Worm (Caenorhabditis elegans) whole organism, late embryonic: ENCODE measurements around the gene hmg-1.1.

ENCODE experiments used
- C08G9.2 ChIP-seq: sonication (generic microtip); optimal IDR thresholded peaks from 2 replicates; lab custom pipeline; 2016; ENCODE audit warnings: mild to moderate bottlenecking, missing genetic modification characterization, moderate library complexity, missing compliant biosample characterization
- C38D4.7 ChIP-seq: fragments of 200-800 bp; sonication (Bioruptor generic); optimal IDR thresholded peaks from 2 replicates; lab custom pipeline; 2018; ENCODE audit warnings: mild to moderate bottlenecking, missing genetic modification characterization, moderate library complexity, missing compliant biosample characterization
- F13H6.1 ChIP-seq: sonication (generic microtip); optimal IDR thresholded peaks from 2 replicates; lab custom pipeline; 2016; ENCODE audit warnings: missing genetic modification characterization, missing compliant biosample characterization
- K09A11.1 ChIP-seq: sonication (generic microtip); optimal IDR thresholded peaks from 2 replicates; lab custom pipeline; 2017; ENCODE audit warnings: antibody characterized with exemption, mild to moderate bottlenecking, missing genetic modification characterization, missing compliant biosample characterization; ENCODE audit not compliant: insufficient read depth
- T23F11.4 ChIP-seq: fragments of 200-800 bp; sonication (Bioruptor generic); optimal IDR thresholded peaks from 2 replicates; lab custom pipeline; 2018; ENCODE audit warnings: mild to moderate bottlenecking, missing genetic modification characterization, missing compliant biosample characterization
- Y22D7AL.16 ChIP-seq: sonication (generic microtip); optimal IDR thresholded peaks from 2 replicates; lab custom pipeline; 2016; ENCODE audit warnings: missing genetic modification characterization, missing compliant biosample characterization
- ceh-19 ChIP-seq: fragments of 200-800 bp; sonication (Bioruptor generic); optimal IDR thresholded peaks from 2 replicates; lab custom pipeline; 2018; ENCODE audit warnings: mild to moderate bottlenecking, missing genetic modification characterization, missing compliant biosample characterization
- ceh-2 ChIP-seq: sonication (generic microtip); optimal IDR thresholded peaks from 2 replicates; lab custom pipeline; 2016; ENCODE audit warnings: missing genotype, missing genetic modification characterization, missing compliant biosample characterization
- ceh-31 ChIP-seq: sonication (generic microtip); optimal IDR thresholded peaks from 2 replicates; lab custom pipeline; 2016; ENCODE audit warnings: missing genetic modification characterization, missing compliant biosample characterization
- ceh-45 ChIP-seq: fragments of 200-800 bp; sonication (Bioruptor generic); IDR thresholded peaks from 2 replicates; pipeline ENCODE4 v1.3.6; 2022; ENCODE audit warnings: missing genetic modification reagents, missing genetic modification characterization, missing compliant biosample characterization
- ceh-48 ChIP-seq: sonication (generic microtip); optimal IDR thresholded peaks from 2 replicates; lab custom pipeline; 2016; ENCODE audit warnings: missing genetic modification characterization, inconsistent platforms, missing compliant biosample characterization
- ceh-6 ChIP-seq: fragments of 200-800 bp; sonication (Bioruptor generic); optimal IDR thresholded peaks from 2 replicates; lab custom pipeline; 2018; ENCODE audit warnings: mild to moderate bottlenecking, missing genetic modification characterization, missing compliant biosample characterization
- ceh-9 ChIP-seq: sonication (generic microtip); optimal IDR thresholded peaks from 2 replicates; lab custom pipeline; 2016; ENCODE audit warnings: mild to moderate bottlenecking, missing genetic modification characterization, inconsistent platforms, missing compliant biosample characterization
- dve-1 ChIP-seq: sonication (generic microtip); optimal IDR thresholded peaks from 2 replicates; lab custom pipeline; 2017; ENCODE audit warnings: antibody characterized with exemption, mild to moderate bottlenecking, missing genetic modification characterization, missing compliant biosample characterization
- elt-4 ChIP-seq: sonication (generic microtip); optimal IDR thresholded peaks from 2 replicates; lab custom pipeline; 2016; ENCODE audit warnings: missing genetic modification characterization, missing compliant biosample characterization
- ets-4 ChIP-seq: sonication (generic microtip); optimal IDR thresholded peaks from 2 replicates; lab custom pipeline; 2016; ENCODE audit warnings: missing genetic modification characterization, missing compliant biosample characterization
- fax-1 ChIP-seq: sonication (generic microtip); optimal IDR thresholded peaks from 2 replicates; lab custom pipeline; 2016; ENCODE audit warnings: missing genotype, missing genetic modification characterization, missing compliant biosample characterization
- fkh-10 ChIP-seq: fragments of 150-350 bp; optimal IDR thresholded peaks from 2 replicates; lab custom pipeline; 2014; ENCODE audit warnings: missing biosample characterization, missing genetic modification reagents, missing genetic modification characterization
- fkh-6 ChIP-seq: sonication (generic microtip); optimal IDR thresholded peaks from 2 replicates; lab custom pipeline; 2016; ENCODE audit warnings: missing genetic modification characterization, missing compliant biosample characterization
- gmeb-2 ChIP-seq: sonication (generic microtip); optimal IDR thresholded peaks from 2 replicates; lab custom pipeline; 2016; ENCODE audit warnings: missing genetic modification characterization, inconsistent platforms, missing compliant biosample characterization
- hlh-15 ChIP-seq: sonication (generic microtip); optimal IDR thresholded peaks from 2 replicates; lab custom pipeline; 2016; ENCODE audit warnings: missing genetic modification characterization, missing compliant biosample characterization
- hlh-30 ChIP-seq: sonication (generic microtip); optimal IDR thresholded peaks from 2 replicates; lab custom pipeline; 2017; ENCODE audit warnings: antibody characterized with exemption, missing genetic modification characterization, missing compliant biosample characterization; ENCODE audit not compliant: insufficient read depth
- madf-2 ChIP-seq: sonication (generic microtip); optimal IDR thresholded peaks from 2 replicates; lab custom pipeline; 2017; ENCODE audit warnings: missing genetic modification characterization, missing compliant biosample characterization
- pag-3 ChIP-seq: sonication (generic microtip); optimal IDR thresholded peaks from 2 replicates; lab custom pipeline; 2016; ENCODE audit warnings: missing compliant biosample characterization, missing genetic modification characterization, borderline replicate concordance
- pha-2 ChIP-seq: sonication (generic microtip); optimal IDR thresholded peaks from 2 replicates; lab custom pipeline; 2017; ENCODE audit warnings: mild to moderate bottlenecking, missing genetic modification characterization, missing compliant biosample characterization
- pqm-1 ChIP-seq: sonication (generic microtip); optimal IDR thresholded peaks from 2 replicates; lab custom pipeline; 2016; ENCODE audit warnings: missing genetic modification characterization, missing compliant biosample characterization
- pros-1 ChIP-seq: fragments of 150-350 bp; optimal IDR thresholded peaks from 2 replicates; lab custom pipeline; 2014; ENCODE audit warnings: missing biosample characterization, missing genetic modification reagents, missing genetic modification characterization
- ref-2 ChIP-seq: sonication (generic microtip); optimal IDR thresholded peaks from 2 replicates; lab custom pipeline; 2016; ENCODE audit warnings: missing genetic modification characterization, missing compliant biosample characterization
- rnt-1 ChIP-seq: sonication (generic microtip); optimal IDR thresholded peaks from 2 replicates; lab custom pipeline; 2016; ENCODE audit warnings: missing genetic modification characterization, missing compliant biosample characterization
- sdc-2 ChIP-seq: sonication (generic microtip); optimal IDR thresholded peaks from 2 replicates; lab custom pipeline; 2016; ENCODE audit warnings: missing genotype, missing genetic modification characterization, missing compliant biosample characterization
- sox-4 ChIP-seq: sonication (generic microtip); optimal IDR thresholded peaks from 2 replicates; lab custom pipeline; 2017; ENCODE audit warnings: mild to moderate bottlenecking, missing genetic modification characterization, inconsistent platforms, missing compliant biosample characterization
- tbx-2 ChIP-seq: sonication (generic microtip); optimal IDR thresholded peaks from 2 replicates; lab custom pipeline; 2016; ENCODE audit warnings: missing genetic modification characterization, missing compliant biosample characterization
- tbx-7 ChIP-seq: sonication (generic microtip); optimal IDR thresholded peaks from 2 replicates; lab custom pipeline; 2016; ENCODE audit warnings: missing genotype, missing genetic modification characterization, missing compliant biosample characterization
- unc-42 ChIP-seq: sonication (generic microtip); optimal IDR thresholded peaks from 2 replicates; lab custom pipeline; 2016; ENCODE audit warnings: missing genotype, missing genetic modification characterization, missing compliant biosample characterization
- zip-5 ChIP-seq: sonication (generic microtip); optimal IDR thresholded peaks from 2 replicates; lab custom pipeline; 2016; ENCODE audit warnings: missing genetic modification characterization, missing compliant biosample characterization

The hmg-1.1 gene

ce11 chrII:14230075-14230474 is 20.4 kb upstream of the hmg-1.1 start:
- TF ChIP-seq ceh-31 (tag; lab: Kevin White, UChicago), result no peak
- no peak for TF ChIP-seq T23F11.4 (GFP tag; lab: Kevin White, UChicago)
- TF ChIP-seq gmeb-2 (tag; lab: Kevin White, UChicago), result no peak
- no peak for TF ChIP-seq dve-1
- no peak for TF ChIP-seq C38D4.7 (GFP tag; lab: Kevin White, UChicago)
- no peak for TF ChIP-seq fkh-10 (GFP tag; lab: Kevin White, UChicago)
- no peak for TF ChIP-seq sdc-2
- TF ChIP-seq unc-42, result no peak
- no peak for TF ChIP-seq zip-5 (tag; lab: Kevin White, UChicago)
- TF ChIP-seq C08G9.2 (tag; lab: Kevin White, UChicago), result no peak
- no peak for TF ChIP-seq sox-4
- no peak for TF ChIP-seq fax-1 (tag; lab: Kevin White, UChicago)
- TF ChIP-seq pqm-1 (tag; lab: Kevin White, UChicago), result no peak
- TF ChIP-seq rnt-1 (tag; lab: Kevin White, UChicago), result no peak

DNA sequence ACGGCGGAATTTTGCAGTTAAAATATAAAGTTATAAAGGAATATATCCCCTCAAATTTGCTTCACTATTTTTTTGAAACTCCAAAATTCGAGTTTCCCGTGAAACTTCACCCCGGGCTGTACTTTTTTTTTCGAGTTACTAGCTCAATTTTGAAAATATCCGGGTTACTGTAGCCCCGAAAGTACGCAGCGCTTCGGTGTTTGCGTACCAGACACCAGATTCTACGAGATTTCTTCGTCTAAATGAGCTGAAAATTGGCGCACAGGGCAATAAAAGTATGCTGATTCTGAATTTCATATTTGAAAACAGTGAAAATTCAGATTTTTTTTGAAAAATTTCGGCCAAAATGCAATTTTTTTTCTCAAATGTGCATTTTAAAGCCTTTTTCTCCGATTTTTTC is 19.6 kb upstream of the hmg-1.1 start:
- TF ChIP-seq elt-4 (tag; lab: Kevin White, UChicago) (no peak), ref-2 (no peak), hlh-30 (tag; lab: Kevin White, UChicago) (no peak), pha-2 (tag; lab: Kevin White, UChicago) (no peak), ceh-48 (no peak), ceh-19 (GFP tag; lab: Kevin White, UChicago) (no peak)

DNA sequence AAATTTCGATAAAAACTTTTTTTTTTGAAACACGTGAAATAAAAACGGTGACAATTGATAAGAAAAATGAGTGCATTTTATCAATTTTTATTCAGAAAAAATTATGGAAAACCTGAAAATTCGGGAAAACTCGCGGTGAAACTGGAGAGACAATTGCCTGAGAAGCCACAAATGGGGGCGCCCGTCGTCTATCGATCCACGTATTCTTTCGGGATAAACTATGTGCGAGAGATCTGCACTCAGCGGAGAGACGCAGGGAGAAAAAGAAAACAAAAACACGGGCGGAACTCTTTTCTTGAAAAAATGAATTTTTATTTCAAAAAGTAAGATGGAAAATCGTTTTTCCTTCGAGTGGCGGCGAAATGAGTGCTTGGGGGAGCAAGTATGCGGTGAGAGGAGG is 16.6 kb upstream of the hmg-1.1 start, which contains the start of gene men-1:
men-1 (minus strand) TSS at position 242 of the 400 bp plus-strand sequence.
- no peak for TF ChIP-seq ceh-45
- no peak for TF ChIP-seq pros-1 (tag; lab: Kevin White, UChicago)
- TF ChIP-seq ceh-6 (GFP tag; lab: Kevin White, UChicago), result no peak
- TF ChIP-seq ceh-48, result peak; percentile 35
- TF ChIP-seq madf-2, result no peak
- TF ChIP-seq ets-4, result no peak
- TF ChIP-seq C08G9.2 (tag; lab: Kevin White, UChicago), result no peak
- TF ChIP-seq ceh-19 (GFP tag; lab: Kevin White, UChicago), result no peak
- no peak for TF ChIP-seq ceh-9 (tag; lab: Kevin White, UChicago)

- TF ChIP-seq C38D4.7 (GFP tag; lab: Kevin White, UChicago), result no peak
- no peak for TF ChIP-seq gmeb-2 (tag; lab: Kevin White, UChicago)
- TF ChIP-seq T23F11.4 (GFP tag; lab: Kevin White, UChicago), result no peak
- no peak for TF ChIP-seq tbx-2 (tag; lab: Kevin White, UChicago)
- TF ChIP-seq Y22D7AL.16 (tag; lab: Kevin White, UChicago), result no peak
- TF ChIP-seq F13H6.1 (tag; lab: Kevin White, UChicago), result no peak
- no peak for TF ChIP-seq pag-3 (tag; lab: Kevin White, UChicago)
- TF ChIP-seq fkh-6 (tag; lab: Kevin White, UChicago), result no peak
- no peak for TF ChIP-seq ceh-2 (tag; lab: Kevin White, UChicago)
- no peak for TF ChIP-seq K09A11.1 (tag; lab: Kevin White, UChicago)
- TF ChIP-seq fax-1 (tag; lab: Kevin White, UChicago), result no peak
- no peak for TF ChIP-seq hlh-15 (tag; lab: Kevin White, UChicago)
- no peak for TF ChIP-seq madf-2
- TF ChIP-seq tbx-7 (tag; lab: Kevin White, UChicago), result no peak
- TF ChIP-seq, all 69 proteins: peak for 0
Observed at ce11 chrII:14234375-14235102, 16.0 kb upstream of the hmg-1.1 start.
